Worm (Caenorhabditis elegans): ENCODE results near the gene C14C11.1.
A peak's percentile ranks its signal among the peaks of the same experiment; 100 is the strongest.

Gene C14C11.1

DNA sequence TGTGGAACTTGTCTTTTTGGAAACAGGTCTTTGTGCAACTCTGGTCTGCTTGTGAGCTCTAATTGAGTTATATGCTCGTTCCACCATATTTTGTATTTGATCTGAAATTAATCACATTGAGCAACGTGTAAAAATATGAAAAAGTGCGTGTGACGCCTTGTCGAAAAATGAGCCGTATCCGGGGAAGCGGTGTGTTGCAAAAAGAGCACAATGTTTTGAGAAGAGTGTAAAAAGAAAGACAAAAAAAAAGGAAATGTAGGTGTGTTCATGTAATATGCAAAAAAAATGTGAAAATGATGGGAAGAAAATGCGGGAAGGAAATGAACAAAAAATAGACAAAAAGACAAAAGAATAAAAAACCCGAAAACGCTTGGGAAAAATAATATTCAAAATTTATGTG, 32.6 kb upstream of the C14C11.1 start, which contains the start of gene acy-4:
acy-4 (minus strand) TSS at position 101 of the 400 bp plus-strand sequence.
- TF ChIP-seq nhr-76 (tag; optimal IDR thresholded peaks at IDR 0.05) (no peak), nhr-10 (tag; optimal IDR thresholded peaks at IDR 0.05) (no peak), nhr-237 (tag; optimal IDR thresholded peaks at IDR 0.05) (no peak), sdz-12 (GFP tag; optimal IDR thresholded peaks at IDR 0.05) (no peak), nhr-42 (GFP tag; IDR thresholded peaks at IDR 0.05) (no peak), unc-130 (GFP tag; optimal IDR thresholded peaks at IDR 0.05) (no peak)

DNA sequence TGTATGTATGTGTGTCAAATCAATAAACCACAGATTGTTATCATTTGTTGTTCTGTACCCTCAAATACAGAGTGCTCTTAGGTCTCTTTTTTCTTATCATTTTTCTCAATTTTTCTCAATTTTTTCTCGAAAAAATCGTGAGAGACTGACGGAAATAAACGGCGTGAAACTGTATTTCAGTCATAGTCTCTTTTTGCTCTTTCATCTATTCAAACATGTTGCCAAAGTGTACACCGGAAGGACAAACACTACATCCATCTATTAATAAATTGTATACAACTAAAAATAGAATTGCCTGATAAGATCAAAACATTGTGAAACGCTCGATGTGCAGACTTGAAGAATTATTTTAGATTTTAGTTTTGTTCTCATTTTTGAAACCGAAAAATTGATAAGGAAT, 29.0 kb upstream of the C14C11.1 start:
- TF ChIP-seq nhr-25 (tag; optimal IDR thresholded peaks at IDR 0.05; ENCODE audit: borderline replicate concordance, insufficient read depth) (no peak), T26A8.4 (GFP tag; IDR thresholded peaks at IDR 0.05) (no peak), sdz-12 (GFP tag; optimal IDR thresholded peaks at IDR 0.05) (no peak), daf-8 (GFP tag; IDR thresholded peaks at IDR 0.05) (no peak), nhr-76 (tag; optimal IDR thresholded peaks at IDR 0.05) (no peak), dve-1 (tag; optimal IDR thresholded peaks at IDR 0.05; ENCODE audit: insufficient read depth) (peak; percentile 32), dmd-6 (GFP tag; IDR thresholded peaks at IDR 0.05) (peak; percentile 28; the same call in 1 of the 2 replicates), daf-16 (GFP tag; optimal IDR thresholded peaks at IDR 0.05) (no peak), daf-16 (tag; optimal IDR thresholded peaks at IDR 0.05) (peak; percentile 66), nhr-28 (tag; optimal IDR thresholded peaks at IDR 0.05) (peak; percentile 18), spr-3 (GFP tag; optimal IDR thresholded peaks at IDR 0.05) (no peak), ceh-62 (tag; optimal IDR thresholded peaks at IDR 0.05) (no peak), zip-11 (GFP tag; IDR thresholded peaks at IDR 0.05) (no peak), ctbp-1 (GFP tag; IDR thresholded peaks at IDR 0.05) (no peak), zip-2 (tag; optimal IDR thresholded peaks at IDR 0.05) (no peak), nhr-6 (tag; optimal IDR thresholded peaks at IDR 0.05) (peak; percentile 6), mxl-2 (GFP tag; conservative IDR thresholded peaks at IDR 0.05) (no peak), hlh-30 (tag; optimal IDR thresholded peaks at IDR 0.05; ENCODE audit: insufficient read depth) (no peak), lin-38 (GFP tag; IDR thresholded peaks at IDR 0.05) (no peak)

ce11 chrV:5644171-5644570, 19.2 kb upstream of the C14C11.1 start, which contains the start of gene srx-117:
TSS of gene srx-117 (plus strand) at chrV:5644471.
- TF ChIP-seq cey-2 (tag; optimal IDR thresholded peaks at IDR 0.05; ENCODE audit: borderline replicate concordance, insufficient read depth): no peak
- no peak for TF ChIP-seq ztf-11 (tag; optimal IDR thresholded peaks at IDR 0.05)
- TF ChIP-seq F44E2.7 (GFP tag; IDR thresholded peaks at IDR 0.05): no peak
- no peak for TF ChIP-seq ces-1 (GFP tag; optimal IDR thresholded peaks at IDR 0.05)

ce11 chrV:5647359-5647758, 16.1 kb upstream of the C14C11.1 start, which contains the start of gene C14C11.4:
TSS of gene C14C11.4 (plus strand) at chrV:5647610.
- TF ChIP-seq php-3 (GFP tag; IDR thresholded peaks at IDR 0.05): no peak
- TF ChIP-seq nhr-28 (tag; optimal IDR thresholded peaks at IDR 0.05): peak; percentile 75
- TF ChIP-seq lin-13 (GFP tag; optimal IDR thresholded peaks at IDR 0.05): no peak
- no peak for TF ChIP-seq mxl-2 (GFP tag; conservative IDR thresholded peaks at IDR 0.05)
- no peak for TF ChIP-seq R02D3.7 (tag; optimal IDR thresholded peaks at IDR 0.05)
- peak; percentile 38 for TF ChIP-seq hlh-11 (tag; optimal IDR thresholded peaks at IDR 0.05)
- TF ChIP-seq pqm-1 (tag; optimal IDR thresholded peaks at IDR 0.05): peak; percentile 77
- peak; percentile 52 for TF ChIP-seq mxl-3 (GFP tag; optimal IDR thresholded peaks at IDR 0.05)
- TF ChIP-seq dmd-6 (GFP tag; IDR thresholded peaks at IDR 0.05): peak; percentile 65
- peak in 1 of 2 experiments; percentile 4 for TF ChIP-seq mdl-1 (tag; optimal IDR thresholded peaks at IDR 0.05)

DNA sequence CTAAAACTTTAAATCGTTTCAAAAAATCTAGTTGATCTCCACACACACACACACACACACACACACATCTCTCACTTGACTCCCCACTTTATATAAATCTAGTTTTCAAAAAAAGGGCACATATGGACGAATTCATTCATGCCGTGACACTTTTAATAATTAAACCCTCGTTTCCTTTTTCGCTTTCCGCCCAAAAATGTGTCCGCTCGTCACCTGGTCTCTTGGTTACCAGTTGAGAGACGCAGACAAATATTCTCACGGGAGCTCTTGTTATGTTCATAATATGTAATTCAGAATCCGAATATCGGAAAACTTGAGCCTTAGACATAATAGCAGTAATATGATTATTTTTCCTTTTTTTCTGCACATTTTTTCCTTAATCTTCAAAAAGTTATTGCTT, 11.5 kb upstream of the C14C11.1 start:
- TF ChIP-seq lin-1 (GFP tag; IDR thresholded peaks at IDR 0.05) (no peak), snpc-4 (tag; optimal IDR thresholded peaks at IDR 0.05) (no peak), zip-11 (GFP tag; IDR thresholded peaks at IDR 0.05) (no peak), gei-8 (GFP tag; optimal IDR thresholded peaks at IDR 0.05) (no peak), nhr-77 (tag; optimal IDR thresholded peaks at IDR 0.05) (no peak), egl-27 (tag; optimal IDR thresholded peaks at IDR 0.05) (no peak), tag-97 (GFP tag; IDR thresholded peaks at IDR 0.05) (no peak)

Measured in whole organism, L4 larva.